Worm (Caenorhabditis elegans): ENCODE data around the gene B0034.1.

B0034.1 gene

ce11 chrII:5952214-5952613 lies 15.9 kb upstream of the B0034.1 start:
- no peak for TF ChIP-seq unc-62 (GFP tag; optimal IDR thresholded peaks at IDR 0.05)

- TF ChIP-seq unc-62 (GFP tag; optimal IDR thresholded peaks at IDR 0.05): no peak
Measured at ce11 chrII:5955638-5956167, 12.4 kb upstream of the B0034.1 start.

- no peak for TF ChIP-seq unc-62 (GFP tag; optimal IDR thresholded peaks at IDR 0.05)
Measured at ce11 chrII:5956583-5956982, 11.6 kb upstream of the B0034.1 start, which contains the start of gene casy-1. Gene casy-1 (minus strand): TSS chrII:5956683.

ce11 chrII:5957803-5958367 lies 10.3 kb upstream of the B0034.1 start:
- no peak for TF ChIP-seq unc-62 (GFP tag; optimal IDR thresholded peaks at IDR 0.05)

ce11 chrII:5959575-5960119 lies 8.5 kb upstream of the B0034.1 start:
- no peak for TF ChIP-seq unc-62 (GFP tag; optimal IDR thresholded peaks at IDR 0.05)

- no peak for TF ChIP-seq unc-62 (GFP tag; optimal IDR thresholded peaks at IDR 0.05)
Measured at ce11 chrII:5961317-5961716, 6.8 kb upstream of the B0034.1 start, which contains the start of gene B0034.7. Gene B0034.7 (plus strand): TSS chrII:5961617.

ce11 chrII:5962343-5962742 lies 5.8 kb upstream of the B0034.1 start:
- TF ChIP-seq unc-62 (GFP tag; optimal IDR thresholded peaks at IDR 0.05): no peak

- no peak for TF ChIP-seq unc-62 (GFP tag; optimal IDR thresholded peaks at IDR 0.05)
Measured at ce11 chrII:5964962-5965361, 3.2 kb upstream of the B0034.1 start.

ce11 chrII:5966637-5967036 lies 1.5 kb upstream of the B0034.1 start:
- no peak for TF ChIP-seq unc-62 (GFP tag; optimal IDR thresholded peaks at IDR 0.05)

ce11 chrII:5969303-5969702 lies 1.2 kb downstream of the B0034.1 start, which contains the start of gene B0034.4:
Gene B0034.4 (minus strand): TSS chrII:5969531.
- no peak for TF ChIP-seq unc-62 (GFP tag; optimal IDR thresholded peaks at IDR 0.05)

ce11 chrII:5974878-5975277 lies 6.7 kb downstream of the B0034.1 start, which contains the start of gene B0034.5:
Gene B0034.5 (minus strand): TSS chrII:5974978.
- no peak for TF ChIP-seq unc-62 (GFP tag; optimal IDR thresholded peaks at IDR 0.05)

ce11 chrII:5988224-5988623 lies 20.1 kb downstream of the B0034.1 start, which contains the start of gene ins-2:
Gene ins-2 (plus strand): TSS chrII:5988524.
- no peak for TF ChIP-seq unc-62 (GFP tag; optimal IDR thresholded peaks at IDR 0.05)

ce11 chrII:5990668-5991067 lies 22.5 kb downstream of the B0034.1 start, which contains the start of gene ins-3:
Gene ins-3 (minus strand): TSS chrII:5990768.
- TF ChIP-seq unc-62 (GFP tag; optimal IDR thresholded peaks at IDR 0.05): no peak

ce11 chrII:5996066-5996465 lies 27.9 kb downstream of the B0034.1 start, which contains the start of gene ins-4:
Gene ins-4 (plus strand): TSS chrII:5996366.
- no peak for TF ChIP-seq unc-62 (GFP tag; optimal IDR thresholded peaks at IDR 0.05)

- TF ChIP-seq unc-62 (GFP tag; optimal IDR thresholded peaks at IDR 0.05): no peak
Measured at ce11 chrII:5997257-5997656, 29.1 kb downstream of the B0034.1 start, which contains the start of gene ins-5. Gene ins-5 (plus strand): TSS chrII:5997557.

ce11 chrII:6000136-6000535 lies 32.0 kb downstream of the B0034.1 start, which contains the start of gene ins-6:
Gene ins-6 (plus strand): TSS chrII:6000436.
- TF ChIP-seq unc-62 (GFP tag; optimal IDR thresholded peaks at IDR 0.05): no peak

ce11 chrII:6001004-6001403 lies 32.9 kb downstream of the B0034.1 start:
- TF ChIP-seq unc-62 (GFP tag; optimal IDR thresholded peaks at IDR 0.05): no peak
